Fruit fly (Drosophila melanogaster): Measurements from ENCODE around the gene CG13728.

- TF ChIP-seq Gug (GFP tag; IDR thresholded peaks at IDR 0.05) = no peak
- TF ChIP-seq CG3032 (tag; optimal IDR thresholded peaks at IDR 0.05) = no peak
- TF ChIP-seq acj6 (GFP tag; optimal IDR thresholded peaks at IDR 0.05) = no peak
- TF ChIP-seq CG31627 (GFP tag; optimal IDR thresholded peaks at IDR 0.05) = no peak
- no peak for TF ChIP-seq fd59A (GFP tag; optimal IDR thresholded peaks at IDR 0.05)
- peak; percentile 3 for TF ChIP-seq CG10631 (GFP tag; optimal IDR thresholded peaks at IDR 0.05)
- no peak for TF ChIP-seq Blimp-1 (GFP tag; optimal IDR thresholded peaks at IDR 0.05)
- TF ChIP-seq CG6276 (GFP tag; optimal IDR thresholded peaks at IDR 0.05) = no peak
Measured at dm6 chr3L:17374956-17375621, 7.4 kb downstream of the CG13728 start.

All from whole organism, prepupa.